Fruit fly (Drosophila melanogaster): Measurements from ENCODE around the gene nocte.

nocte gene

dm6 chrX:10487964-10488605 is 13.6 kb upstream of the nocte start (continued):
- peak; percentile 22; the same call in 1 of the 2 replicates for TF ChIP-seq klu (GFP tag; IDR thresholded peaks at IDR 0.05)
- no peak for TF ChIP-seq lov (optimal IDR thresholded peaks at IDR 0.05)
- TF ChIP-seq lov (GFP tag; IDR thresholded peaks at IDR 0.05) = no peak
- TF ChIP-seq al (GFP tag; IDR thresholded peaks at IDR 0.05) = peak; percentile 34; the same call in 1 of the 2 replicates
- peak; percentile 49; the same call in 1 of the 2 replicates for TF ChIP-seq slbo (GFP tag; IDR thresholded peaks at IDR 0.05)
- peak; percentile 54 for TF ChIP-seq Dip3 (GFP tag; optimal IDR thresholded peaks at IDR 0.05)
- TF ChIP-seq Trl (optimal IDR thresholded peaks at IDR 0.05) = no peak
- TF ChIP-seq Trl (GFP tag; optimal IDR thresholded peaks at IDR 0.05) = no peak
- no peak for TF ChIP-seq insv (GFP tag; optimal IDR thresholded peaks at IDR 0.05)
- TF ChIP-seq Rfx (GFP tag; IDR thresholded peaks at IDR 0.05) = peak; percentile 59
- peak in 1 of 2 experiments; percentile 7 for TF ChIP-seq chif (GFP tag; optimal IDR thresholded peaks at IDR 0.05)
- TF ChIP-seq bbx (GFP tag; IDR thresholded peaks at IDR 0.05; ENCODE audit: partially characterized antibody) = no peak
- TF ChIP-seq CG15479 (GFP tag; optimal IDR thresholded peaks at IDR 0.05) = no peak
- peak; percentile 12 for TF ChIP-seq CG15011 (GFP tag; optimal IDR thresholded peaks at IDR 0.05)
- no peak for TF ChIP-seq CG8388 (GFP tag; optimal IDR thresholded peaks at IDR 0.05)
- TF ChIP-seq org-1 (GFP tag; optimal IDR thresholded peaks at IDR 0.05) = peak; percentile 30
- TF ChIP-seq CG17186 (GFP tag; optimal IDR thresholded peaks at IDR 0.05) = no peak
- no peak for TF ChIP-seq sens-2 (GFP tag; IDR thresholded peaks at IDR 0.05)
- 0 out of 3 replicates have a peak, but pooled peaks have one; percentile 41 for TF ChIP-seq Dbx (GFP tag; IDR thresholded peaks at IDR 0.05)
- TF ChIP-seq HmgZ (tag; optimal IDR thresholded peaks at IDR 0.05) = peak; percentile 39
- no peak for TF ChIP-seq odd (GFP tag; optimal IDR thresholded peaks at IDR 0.05)
- TF ChIP-seq unc-4 (GFP tag; IDR thresholded peaks at IDR 0.05; ENCODE audit: partially characterized antibody) = no peak
- no peak for TF ChIP-seq fd96Cb (tag; optimal IDR thresholded peaks at IDR 0.05)
- TF ChIP-seq emc (GFP tag; optimal IDR thresholded peaks at IDR 0.05) = peak; percentile 27
- TF ChIP-seq scrt (GFP tag; optimal IDR thresholded peaks at IDR 0.05) = peak; percentile 19

DNA sequence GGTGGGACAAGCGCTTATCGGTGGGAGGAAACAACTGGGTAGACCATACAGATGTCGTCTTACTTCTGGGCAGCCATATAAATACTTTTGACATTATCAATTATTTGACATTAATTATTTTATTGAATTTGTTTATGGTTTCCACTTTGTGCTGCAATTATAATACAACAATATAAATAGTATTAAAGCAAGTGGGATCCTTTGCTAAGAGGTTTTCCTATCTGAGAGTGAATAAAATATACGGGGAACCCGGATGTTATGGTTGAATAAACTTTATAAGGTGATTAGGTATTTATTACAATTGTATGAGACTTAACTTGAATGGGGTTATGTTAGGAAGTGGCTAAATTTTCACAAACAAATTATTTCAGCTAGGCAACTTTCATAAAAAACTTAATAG is 12.6 kb upstream of the nocte start, which contains the start of gene CG32687:
TSS of gene CG32687 (minus strand) at position 101 of the 400 bp plus-strand sequence.
- TF ChIP-seq B-H1 (GFP tag; IDR thresholded peaks at IDR 0.05) (no peak), aop (GFP tag; IDR thresholded peaks at IDR 0.05) (no peak), Ada2b (GFP tag; IDR thresholded peaks at IDR 0.05) (no peak), ab (GFP tag; optimal IDR thresholded peaks at IDR 0.05) (no peak), Ravus (GFP tag; IDR thresholded peaks at IDR 0.05) (no peak), exex (tag; optimal IDR thresholded peaks at IDR 0.05) (peak; percentile 65), CG6272 (GFP tag; IDR thresholded peaks at IDR 0.05) (no peak)

DNA sequence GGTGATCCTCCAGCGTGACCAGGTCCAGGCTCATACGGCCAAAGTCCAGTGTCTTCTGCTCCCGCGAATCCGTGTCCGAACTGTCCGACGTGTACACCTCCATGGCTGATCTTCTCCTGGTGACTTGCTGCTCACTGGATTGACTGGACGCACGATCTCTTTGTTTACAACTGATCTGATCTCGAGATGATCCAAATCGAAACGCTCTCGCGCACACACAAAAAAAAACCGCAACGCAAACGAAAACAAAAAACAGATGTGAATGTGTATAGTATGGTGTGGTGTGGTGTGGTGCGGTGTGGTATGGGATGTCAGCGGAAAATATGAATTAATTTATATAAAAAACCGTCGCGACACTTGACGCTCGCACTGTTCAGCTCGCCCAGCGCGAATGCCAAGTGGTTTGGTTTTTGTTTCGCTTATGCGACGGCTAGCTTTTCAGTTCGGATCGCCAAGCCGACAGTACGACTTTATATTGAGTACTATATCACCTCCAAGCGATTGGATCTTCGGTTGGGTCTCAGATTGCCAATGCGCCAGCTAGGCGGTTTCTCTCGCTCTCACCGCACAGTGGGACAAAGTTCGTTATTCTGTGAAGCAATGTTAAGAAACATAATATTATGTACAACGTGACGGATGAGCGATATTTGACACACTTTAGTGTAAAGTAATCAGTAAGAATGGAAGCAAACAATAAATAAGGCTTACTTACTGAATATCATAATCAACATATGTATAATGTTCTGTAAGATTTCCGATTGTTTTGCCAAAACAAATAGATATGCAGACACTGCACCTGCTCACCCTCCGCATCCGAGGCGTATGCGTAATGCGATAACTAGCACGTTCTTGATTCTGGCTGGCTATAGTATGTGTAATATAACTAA is 11.9 kb upstream of the nocte start:
- TF ChIP-seq Aef1 (GFP tag; IDR thresholded peaks at IDR 0.05) (peak; percentile 39; the same call in 2 of the 3 replicates), CG4404 (GFP tag; IDR thresholded peaks at IDR 0.05) (no peak), CG33213 (GFP tag; optimal IDR thresholded peaks at IDR 0.05) (no peak), CG14667 (GFP tag; IDR thresholded peaks at IDR 0.05) (0 out of 2 replicates have a peak, but pooled peaks have one; percentile 24), CG1792 (GFP tag; optimal IDR thresholded peaks at IDR 0.05) (peak; percentile 18), zfh2 (GFP tag; optimal IDR thresholded peaks at IDR 0.05) (peak; percentile 49), jumu (GFP tag; optimal IDR thresholded peaks at IDR 0.05) (peak; percentile 27), CG10321 (GFP tag; IDR thresholded peaks at IDR 0.05) (peak; percentile 32; the same call in 1 of the 2 replicates), CG11695 (GFP tag; IDR thresholded peaks at IDR 0.05) (peak; percentile 69; the same call in 2 of the 3 replicates), zf30C (GFP tag; optimal IDR thresholded peaks at IDR 0.05) (no peak), pnt (GFP tag; optimal IDR thresholded peaks at IDR 0.05) (peak; percentile 7), CG5180 (GFP tag; optimal IDR thresholded peaks at IDR 0.05) (no peak), CG14014 (GFP tag; IDR thresholded peaks at IDR 0.05) (peak; percentile 37; the same call in 1 of the 2 replicates), Ssrp (tag; optimal IDR thresholded peaks at IDR 0.05) (peak; percentile 20), exex (tag; optimal IDR thresholded peaks at IDR 0.05) (no peak), chm (GFP tag; IDR thresholded peaks at IDR 0.05) (no peak), CG8944 (GFP tag; optimal IDR thresholded peaks at IDR 0.05) (no peak)
